Worm (Caenorhabditis elegans) whole organism, L3 larva: ENCODE measurements around the gene fut-1.

Source experiments
- R02D3.7 ChIP-seq: fragments of 150-350 bp; optimal IDR thresholded peaks from 2 replicates; lab custom pipeline; 2014; ENCODE audit warnings: missing biosample characterization, missing genetic modification characterization
- ZK546.5 ChIP-seq: sonication (generic microtip); optimal IDR thresholded peaks from 2 replicates; lab custom pipeline; 2017; ENCODE audit warnings: missing biosample characterization, missing genetic modification characterization
- aly-2 ChIP-seq: fragments of 150-350 bp; optimal IDR thresholded peaks from 2 replicates; lab custom pipeline; 2014; ENCODE audit warnings: missing biosample characterization, missing genetic modification characterization
- ama-1 ChIP-seq: fragments of 150-350 bp; optimal IDR thresholded peaks from 2 replicates; lab custom pipeline; 2018
- ceh-16 ChIP-seq: sonication (generic microtip); optimal IDR thresholded peaks from 2 replicates; lab custom pipeline; 2017; ENCODE audit warnings: missing biosample characterization, missing genetic modification characterization
- ceh-82 ChIP-seq: fragments of 150-350 bp; optimal IDR thresholded peaks from 2 replicates; lab custom pipeline; 2014; ENCODE audit warnings: missing biosample characterization, missing genetic modification characterization
- daf-12 ChIP-seq: fragments of 150-350 bp; optimal IDR thresholded peaks from 2 replicates; lab custom pipeline; 2014; ENCODE audit warnings: missing biosample characterization, missing genetic modification reagents, missing genetic modification characterization
- egl-27 ChIP-seq: sonication (generic microtip); optimal IDR thresholded peaks from 4 replicates; lab custom pipeline; 2017; ENCODE audit warnings: missing biosample characterization, missing genetic modification reagents, missing genetic modification characterization
- egl-5 ChIP-seq: fragments of 150-350 bp; optimal IDR thresholded peaks from 2 replicates; lab custom pipeline; 2017; ENCODE audit warnings: missing biosample characterization, missing genetic modification reagents, missing genetic modification characterization, inconsistent platforms
- elt-1 ChIP-seq: fragments of 150-350 bp; optimal IDR thresholded peaks from 2 replicates; lab custom pipeline; 2014; ENCODE audit warnings: missing biosample characterization, missing genetic modification characterization
- elt-2 ChIP-seq: sonication (generic microtip); optimal IDR thresholded peaks from 2 replicates; lab custom pipeline; 2016; ENCODE audit warnings: missing genetic modification reagents, mild to moderate bottlenecking, missing genetic modification characterization, missing compliant biosample characterization
- elt-3 ChIP-seq, 3 experiments: fragments of 150-350 bp in 1 of 3; sonication (generic microtip) in 2 of 3; optimal IDR thresholded peaks; 2 replicates in 2 of 3; 4 replicates in 1 of 3; lab custom pipeline; 2014 to 2017; ENCODE audit warnings: missing biosample characterization in 3 of 3, missing genetic modification characterization in 3 of 3
- eor-1 ChIP-seq, 2 experiments: fragments of 150-350 bp; optimal IDR thresholded peaks; 2 replicates each; lab custom pipeline; 2014 to 2018; ENCODE audit warnings: missing biosample characterization in 2 of 2, missing genetic modification characterization in 2 of 2
- fkh-10 ChIP-seq: sonication (generic microtip); optimal IDR thresholded peaks from 2 replicates; lab custom pipeline; 2017; ENCODE audit warnings: missing biosample characterization, missing genetic modification reagents, missing genetic modification characterization
- fos-1 ChIP-seq: fragments of 150-350 bp; optimal IDR thresholded peaks from 2 replicates; lab custom pipeline; 2014; ENCODE audit warnings: missing biosample characterization, missing genetic modification characterization
- hmg-11 ChIP-seq: sonication (generic microtip); optimal IDR thresholded peaks from 2 replicates; lab custom pipeline; 2016; ENCODE audit warnings: missing genetic modification characterization, missing compliant biosample characterization
- jun-1 ChIP-seq: fragments of 150-350 bp; optimal IDR thresholded peaks from 2 replicates; lab custom pipeline; 2014; ENCODE audit warnings: missing biosample characterization, missing genetic modification reagents, missing genetic modification characterization
- lin-15B ChIP-seq: fragments of 150-350 bp; optimal IDR thresholded peaks from 2 replicates; lab custom pipeline; 2014; ENCODE audit warnings: missing biosample characterization, missing genetic modification characterization
- lin-39 ChIP-seq: fragments of 150-350 bp; optimal IDR thresholded peaks from 2 replicates; lab custom pipeline; 2018; ENCODE audit warnings: missing biosample characterization, missing genetic modification reagents, missing genetic modification characterization
- lsy-12 ChIP-seq: sonication (generic microtip); optimal IDR thresholded peaks from 2 replicates; lab custom pipeline; 2016; ENCODE audit warnings: mild to moderate bottlenecking, missing genetic modification characterization, missing compliant biosample characterization
- mdl-1 ChIP-seq: fragments of 150-350 bp; optimal IDR thresholded peaks from 2 replicates; lab custom pipeline; 2014; ENCODE audit warnings: missing biosample characterization, missing genetic modification characterization
- nfya-1 ChIP-seq: sonication (generic microtip); optimal IDR thresholded peaks from 2 replicates; lab custom pipeline; 2017; ENCODE audit warnings: missing genetic modification characterization, mild to moderate bottlenecking, missing compliant biosample characterization, antibody characterized with exemption, moderate library complexity; ENCODE audit not compliant: insufficient read depth
- nhr-11 ChIP-seq: fragments of 150-350 bp; optimal IDR thresholded peaks from 2 replicates; lab custom pipeline; 2014; ENCODE audit warnings: missing biosample characterization, missing genetic modification characterization
- nhr-12 ChIP-seq: fragments of 150-350 bp; optimal IDR thresholded peaks from 2 replicates; lab custom pipeline; 2014; ENCODE audit warnings: missing biosample characterization, missing genetic modification characterization
- nhr-23 ChIP-seq: fragments of 150-350 bp; optimal IDR thresholded peaks from 2 replicates; lab custom pipeline; 2014; ENCODE audit warnings: missing biosample characterization, missing genetic modification reagents, missing genetic modification characterization
- nhr-25 ChIP-seq: sonication (generic microtip); optimal IDR thresholded peaks from 2 replicates; lab custom pipeline; 2017; ENCODE audit warnings: missing biosample characterization, missing genetic modification characterization
- nhr-28 ChIP-seq: fragments of 150-350 bp; optimal IDR thresholded peaks from 2 replicates; lab custom pipeline; 2014; ENCODE audit warnings: missing biosample characterization, missing genetic modification characterization
- nhr-43 ChIP-seq: sonication (generic microtip); optimal IDR thresholded peaks from 2 replicates; lab custom pipeline; 2016; ENCODE audit warnings: mild to moderate bottlenecking, missing genetic modification characterization, missing compliant biosample characterization; ENCODE audit not compliant: poor library complexity, severe bottlenecking
- nhr-76 ChIP-seq: fragments of 150-350 bp; sonication (generic microtip); optimal IDR thresholded peaks from 5 replicates; lab custom pipeline; 2014; ENCODE audit warnings: missing biosample characterization, missing genetic modification characterization
- nhr-77 ChIP-seq: fragments of 150-350 bp; optimal IDR thresholded peaks from 2 replicates; lab custom pipeline; 2014; ENCODE audit warnings: missing biosample characterization, missing genetic modification characterization
- pha-4 ChIP-seq: fragments of 150-350 bp; optimal IDR thresholded peaks from 2 replicates; lab custom pipeline; 2014; ENCODE audit warnings: missing biosample characterization, missing genetic modification reagents, missing genetic modification characterization
- pqm-1 ChIP-seq: fragments of 150-350 bp; optimal IDR thresholded peaks from 2 replicates; lab custom pipeline; 2017; ENCODE audit warnings: missing biosample characterization, missing genetic modification characterization, inconsistent platforms
- skn-1 ChIP-seq: fragments of 150-350 bp; optimal IDR thresholded peaks from 2 replicates; lab custom pipeline; 2014; ENCODE audit warnings: missing biosample characterization, missing genetic modification characterization
- snpc-4 ChIP-seq: fragments of 150-350 bp; optimal IDR thresholded peaks from 2 replicates; lab custom pipeline; 2014; ENCODE audit warnings: missing biosample characterization, missing genetic modification characterization
- tbx-2 ChIP-seq: sonication (generic microtip); optimal IDR thresholded peaks from 2 replicates; lab custom pipeline; 2016; ENCODE audit warnings: mild to moderate bottlenecking, missing genetic modification characterization, missing compliant biosample characterization
- unc-62 ChIP-seq: fragments of 150-350 bp; sonication (generic microtip); optimal IDR thresholded peaks from 4 replicates; lab custom pipeline; 2014; ENCODE audit warnings: missing biosample characterization, missing genetic modification reagents, missing genetic modification characterization
- ztf-11 ChIP-seq: fragments of 150-350 bp; optimal IDR thresholded peaks from 2 replicates; lab custom pipeline; 2014; ENCODE audit warnings: missing biosample characterization, missing genetic modification characterization
- ztf-4 ChIP-seq: fragments of 150-350 bp; optimal IDR thresholded peaks from 2 replicates; lab custom pipeline; 2014; ENCODE audit warnings: missing biosample characterization, missing genetic modification characterization

Gene fut-1

DNA sequence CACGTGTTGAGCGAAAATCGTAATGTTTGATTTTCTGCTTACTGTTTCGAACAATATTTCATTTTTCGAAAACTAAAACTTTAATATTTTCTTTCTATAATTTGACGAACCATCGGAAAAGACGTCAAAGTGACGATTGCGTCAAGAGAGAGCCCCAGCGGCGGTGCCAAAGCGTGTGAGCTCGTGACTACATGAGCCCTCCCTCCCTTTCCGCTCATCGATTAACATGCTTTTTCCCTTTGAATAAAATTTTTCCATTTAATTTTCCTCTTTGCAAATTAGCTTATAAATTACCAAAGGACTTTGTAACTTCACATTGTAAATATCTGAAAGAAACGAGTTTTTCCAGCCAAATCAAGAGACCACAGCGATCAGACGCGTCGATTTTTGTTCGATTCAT lies 16.4 kb downstream of the fut-1 start:
- TF ChIP-seq lin-15B (tag; lab: Kevin White, UChicago) (peak; percentile 21), ztf-4 (no peak)

DNA sequence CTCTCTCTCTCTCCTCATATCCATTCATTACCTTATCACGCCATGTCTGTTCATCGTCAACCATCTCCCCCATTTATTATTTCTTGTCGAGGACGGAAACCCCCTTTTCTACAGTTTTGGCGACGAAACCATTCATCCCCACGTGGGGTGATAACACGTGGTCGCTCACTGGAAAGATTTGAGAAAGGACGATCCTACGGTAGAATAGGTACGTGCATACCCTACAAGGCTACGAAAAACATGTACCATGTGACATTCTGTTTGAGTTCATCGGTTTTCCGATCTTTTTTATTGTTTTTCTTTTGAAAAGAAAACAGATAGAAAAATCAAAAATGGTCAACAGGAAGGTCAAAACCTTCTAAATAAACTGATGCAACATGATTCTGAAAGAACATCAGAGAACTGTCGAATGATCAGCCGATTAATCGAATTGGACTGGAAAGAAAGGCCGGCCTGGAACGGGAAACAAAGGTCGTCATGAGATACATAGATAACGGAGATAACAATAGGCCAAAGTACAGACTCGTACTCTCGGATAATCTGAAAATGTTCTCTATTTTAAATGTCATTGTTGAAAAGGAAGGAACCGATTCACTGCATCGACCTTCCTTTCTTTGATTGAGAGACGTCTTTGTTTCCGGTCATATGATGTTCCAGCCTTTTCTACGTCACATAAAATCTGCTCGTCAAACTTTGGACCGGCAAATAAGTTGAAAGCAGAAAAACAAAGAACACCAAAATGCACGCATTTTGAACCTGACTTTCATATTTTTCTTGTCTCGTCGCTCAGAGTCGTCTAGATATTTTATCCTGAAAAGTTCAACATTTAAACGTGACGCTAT lies 17.2 kb downstream of the fut-1 start:
- peak; percentile 66 for TF ChIP-seq jun-1
- TF ChIP-seq pqm-1 (tag; lab: Kevin White, UChicago), result peak; percentile 18
- TF ChIP-seq nhr-23 (tag; lab: Kevin White, UChicago), result peak; percentile 85
- TF ChIP-seq lsy-12 (tag; lab: Kevin White, UChicago), result peak; percentile 4
- TF ChIP-seq elt-1 (tag; lab: Kevin White, UChicago), result peak; percentile 82
- TF ChIP-seq nhr-43, result peak; percentile 95
- TF ChIP-seq unc-62, result no peak
- no peak for TF ChIP-seq nhr-12 (tag; lab: Kevin White, UChicago)
- peak; percentile 42 for TF ChIP-seq nfya-1 (tag; lab: Kevin White, UChicago)
- peak; percentile 88 for TF ChIP-seq nhr-25 (tag; lab: Kevin White, UChicago)
- TF ChIP-seq snpc-4 (tag; lab: Kevin White, UChicago), result no peak
- peak; percentile 52 for TF ChIP-seq tbx-2 (tag; lab: Kevin White, UChicago)
- TF ChIP-seq egl-5, result no peak
- no peak for TF ChIP-seq nhr-76 (tag; lab: Kevin White, UChicago)
- TF ChIP-seq ZK546.5 (tag; lab: Kevin White, UChicago), result no peak
- peak; percentile 92 for TF ChIP-seq mdl-1 (tag; lab: Kevin White, UChicago)
- peak; percentile 31 for TF ChIP-seq ztf-4
- TF ChIP-seq egl-27 (tag; lab: Kevin White, UChicago), result peak; percentile 34
- no peak for TF ChIP-seq ztf-11 (tag; lab: Kevin White, UChicago)
- TF ChIP-seq elt-3 (tag; optimal IDR thresholded peaks at IDR 0.05; lab: Kevin White, UChicago), result peak in 2 of 3 experiments; percentile 21 to 59
- TF ChIP-seq nhr-11 (tag; lab: Kevin White, UChicago), result peak; percentile 80
- TF ChIP-seq nhr-77 (tag; lab: Kevin White, UChicago), result no peak
- TF ChIP-seq hmg-11 (tag; lab: Kevin White, UChicago), result no peak
- no peak for TF ChIP-seq aly-2 (tag; lab: Kevin White, UChicago)
- no peak for TF ChIP-seq nhr-28 (tag; lab: Kevin White, UChicago)
- TF ChIP-seq elt-2 (tag; lab: Kevin White, UChicago), result peak; percentile 72
- no peak for TF ChIP-seq eor-1 (tag; optimal IDR thresholded peaks at IDR 0.05; lab: Kevin White, UChicago)
- peak; percentile 63 for TF ChIP-seq ama-1 (lab: Kevin White, UChicago)

DNA sequence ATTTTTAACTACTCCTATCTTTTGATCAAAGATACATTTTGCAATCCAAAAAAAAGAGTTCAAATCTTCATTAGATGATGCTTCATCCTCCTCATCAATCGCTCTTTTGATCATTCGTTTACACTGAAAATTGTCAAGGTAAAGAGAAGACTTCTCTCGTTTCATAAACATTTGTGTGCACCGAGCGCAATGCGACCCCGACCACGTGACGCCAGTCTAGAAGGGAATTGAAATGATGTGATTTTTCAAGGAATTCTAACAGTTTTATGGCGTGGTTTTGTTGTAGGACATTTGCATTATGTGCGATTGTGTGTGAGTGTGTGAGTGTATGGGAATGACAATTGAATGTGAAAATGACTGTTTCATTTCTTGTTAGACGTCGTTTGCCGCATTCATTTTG lies 18.1 kb downstream of the fut-1 start:
- TF ChIP-seq ztf-11 (tag; lab: Kevin White, UChicago), result no peak
- TF ChIP-seq lin-39 (tag; lab: Kevin White, UChicago), result no peak
- no peak for TF ChIP-seq ZK546.5 (tag; lab: Kevin White, UChicago)
- TF ChIP-seq skn-1 (tag; lab: Kevin White, UChicago), result no peak
- no peak for TF ChIP-seq ztf-4
- no peak for TF ChIP-seq R02D3.7 (tag; lab: Kevin White, UChicago)
- TF ChIP-seq nhr-25 (tag; lab: Kevin White, UChicago), result peak; percentile 20
- TF ChIP-seq ceh-16, result no peak
- peak; percentile 64 for TF ChIP-seq mdl-1 (tag; lab: Kevin White, UChicago)
- no peak for TF ChIP-seq nhr-11 (tag; lab: Kevin White, UChicago)
- TF ChIP-seq fkh-10 (GFP tag; lab: Kevin White, UChicago), result no peak
- TF ChIP-seq daf-12 (tag; lab: Kevin White, UChicago), result no peak
- peak; percentile 86 for TF ChIP-seq egl-5
- TF ChIP-seq pha-4 (tag; lab: Kevin White, UChicago), result peak; percentile 25
- peak; percentile 26 for TF ChIP-seq nfya-1 (tag; lab: Kevin White, UChicago)
- TF ChIP-seq nhr-28 (tag; lab: Kevin White, UChicago), result no peak
- no peak for TF ChIP-seq fos-1 (tag; lab: Kevin White, UChicago)
- no peak for TF ChIP-seq aly-2 (tag; lab: Kevin White, UChicago)
- no peak for TF ChIP-seq elt-3 (tag; optimal IDR thresholded peaks at IDR 0.05; lab: Kevin White, UChicago)
- no peak for TF ChIP-seq ceh-82 (tag; lab: Kevin White, UChicago)
- TF ChIP-seq snpc-4 (tag; lab: Kevin White, UChicago), result no peak
- peak; percentile 50 for TF ChIP-seq elt-2 (tag; lab: Kevin White, UChicago)
